Worm (Caenorhabditis elegans): Measurements from ENCODE around the gene Y53G8AR.9.

Gene Y53G8AR.9

DNA sequence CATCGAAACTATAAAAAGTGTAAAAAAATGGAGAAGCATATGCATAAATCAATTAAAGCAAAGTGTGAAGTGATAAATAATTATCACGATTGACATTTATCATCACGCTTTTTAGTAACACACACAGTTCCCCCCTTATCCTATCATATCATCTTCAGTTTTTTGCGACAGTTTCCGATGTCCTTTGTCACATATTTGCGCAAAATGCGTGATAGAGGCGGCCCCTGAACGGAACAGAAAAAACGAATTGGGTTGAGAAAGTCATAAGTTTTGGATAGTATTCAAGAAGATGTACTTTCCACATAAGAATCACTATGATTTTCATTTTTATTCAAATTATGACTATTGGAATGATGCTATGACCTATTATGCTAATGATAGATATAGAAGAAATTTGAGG lies 28.0 kb upstream of the Y53G8AR.9 start:
- no peak for TF ChIP-seq ceh-45 (GFP tag; IDR thresholded peaks at IDR 0.05)
- TF ChIP-seq pros-1 (tag; optimal IDR thresholded peaks at IDR 0.05) = no peak
- no peak for TF ChIP-seq hlh-15 (tag; optimal IDR thresholded peaks at IDR 0.05)
- TF ChIP-seq tbx-7 (tag; optimal IDR thresholded peaks at IDR 0.05) = no peak
- no peak for TF ChIP-seq ceh-24 (tag; optimal IDR thresholded peaks at IDR 0.05)
- no peak for TF ChIP-seq pqm-1 (tag; optimal IDR thresholded peaks at IDR 0.05)
- no peak for TF ChIP-seq gmeb-2 (tag; optimal IDR thresholded peaks at IDR 0.05)
- TF ChIP-seq ref-2 (tag; optimal IDR thresholded peaks at IDR 0.05) = no peak
- TF ChIP-seq elt-2 (tag; optimal IDR thresholded peaks at IDR 0.05) = no peak
- TF ChIP-seq dve-1 (tag; optimal IDR thresholded peaks at IDR 0.05) = no peak
- TF ChIP-seq fkh-10 (GFP tag; optimal IDR thresholded peaks at IDR 0.05) = no peak
- no peak for TF ChIP-seq nfya-1 (tag; optimal IDR thresholded peaks at IDR 0.05)
- TF ChIP-seq sdc-2 (tag; optimal IDR thresholded peaks at IDR 0.05) = no peak
- no peak for TF ChIP-seq odd-2 (tag; optimal IDR thresholded peaks at IDR 0.05)
- TF ChIP-seq ceh-6 (GFP tag; optimal IDR thresholded peaks at IDR 0.05) = no peak

DNA sequence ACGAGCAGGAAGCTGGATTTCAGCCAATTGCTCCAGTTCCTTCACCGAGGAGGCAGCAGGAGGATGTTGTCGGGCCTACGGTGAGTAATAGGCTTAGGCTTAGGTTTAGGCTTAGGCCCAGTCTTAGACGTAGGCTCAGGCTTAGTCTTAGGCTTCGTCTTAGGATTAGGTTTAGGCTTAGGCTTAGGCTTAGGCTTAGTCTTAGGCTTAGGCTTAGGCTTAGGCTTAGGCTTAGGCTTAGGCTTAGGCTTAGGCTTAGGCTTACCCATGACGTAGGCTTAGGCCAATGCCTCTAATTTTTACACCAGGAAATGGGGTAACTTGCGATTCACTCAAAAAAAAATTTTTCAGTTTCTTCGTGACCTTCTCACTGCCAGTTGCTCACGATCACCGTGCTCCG lies 25.6 kb upstream of the Y53G8AR.9 start:
- no peak for TF ChIP-seq pax-1 (tag; optimal IDR thresholded peaks at IDR 0.05)
- TF ChIP-seq rnt-1 (tag; optimal IDR thresholded peaks at IDR 0.05) = no peak
- no peak for TF ChIP-seq lin-11 (tag; optimal IDR thresholded peaks at IDR 0.05)
- no peak for TF ChIP-seq ceh-9 (tag; optimal IDR thresholded peaks at IDR 0.05)
- TF ChIP-seq tbx-7 (tag; optimal IDR thresholded peaks at IDR 0.05) = no peak
- no peak for TF ChIP-seq C08G9.2 (tag; optimal IDR thresholded peaks at IDR 0.05)
- no peak for TF ChIP-seq lim-6 (tag; optimal IDR thresholded peaks at IDR 0.05)
- no peak for TF ChIP-seq ceh-31 (tag; optimal IDR thresholded peaks at IDR 0.05)
- TF ChIP-seq nhr-232 (tag; optimal IDR thresholded peaks at IDR 0.05) = no peak
- TF ChIP-seq hlh-30 (tag; optimal IDR thresholded peaks at IDR 0.05; ENCODE audit: insufficient read depth) = no peak
- TF ChIP-seq ceh-30 (tag; optimal IDR thresholded peaks at IDR 0.05) = no peak
- no peak for TF ChIP-seq C38D4.7 (GFP tag; optimal IDR thresholded peaks at IDR 0.05)
- TF ChIP-seq ceh-45 (GFP tag; IDR thresholded peaks at IDR 0.05) = no peak
- TF ChIP-seq F13H6.1 (tag; optimal IDR thresholded peaks at IDR 0.05) = no peak
- no peak for TF ChIP-seq ama-1 (optimal IDR thresholded peaks at IDR 0.05)
- no peak for TF ChIP-seq ets-4 (tag; optimal IDR thresholded peaks at IDR 0.05)
- no peak for TF ChIP-seq dmd-4 (tag; optimal IDR thresholded peaks at IDR 0.05; ENCODE audit: borderline replicate concordance)

DNA sequence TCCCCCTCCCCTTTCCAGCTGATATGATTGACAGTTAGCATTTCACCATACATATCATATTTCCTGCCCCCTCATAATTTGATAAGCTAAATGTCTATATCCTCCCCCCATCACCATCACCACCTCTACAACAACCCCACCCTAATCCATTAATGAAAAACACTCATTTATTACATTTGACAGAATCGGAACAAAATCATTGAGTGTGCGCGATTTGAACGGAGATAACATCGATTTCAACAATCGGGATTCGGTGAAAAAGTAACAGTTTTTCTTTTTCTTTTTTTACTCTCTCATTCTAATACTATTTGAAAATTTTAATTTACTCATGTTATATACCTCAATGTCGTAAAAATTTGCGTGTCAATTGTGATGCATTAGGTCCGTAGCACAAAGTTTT lies 24.8 kb upstream of the Y53G8AR.9 start:
- TF ChIP-seq unc-55 (GFP tag; optimal IDR thresholded peaks at IDR 0.05) (no peak), ceh-48 (tag; optimal IDR thresholded peaks at IDR 0.05) (no peak), ama-1 (optimal IDR thresholded peaks at IDR 0.05) (no peak), pros-1 (tag; optimal IDR thresholded peaks at IDR 0.05) (no peak), unc-3 (GFP tag; conservative IDR thresholded peaks at IDR 0.05) (no peak), unc-3 (tag; optimal IDR thresholded peaks at IDR 0.05) (no peak), hlh-30 (tag; optimal IDR thresholded peaks at IDR 0.05; ENCODE audit: insufficient read depth) (no peak), madf-2 (tag; optimal IDR thresholded peaks at IDR 0.05) (no peak)

DNA sequence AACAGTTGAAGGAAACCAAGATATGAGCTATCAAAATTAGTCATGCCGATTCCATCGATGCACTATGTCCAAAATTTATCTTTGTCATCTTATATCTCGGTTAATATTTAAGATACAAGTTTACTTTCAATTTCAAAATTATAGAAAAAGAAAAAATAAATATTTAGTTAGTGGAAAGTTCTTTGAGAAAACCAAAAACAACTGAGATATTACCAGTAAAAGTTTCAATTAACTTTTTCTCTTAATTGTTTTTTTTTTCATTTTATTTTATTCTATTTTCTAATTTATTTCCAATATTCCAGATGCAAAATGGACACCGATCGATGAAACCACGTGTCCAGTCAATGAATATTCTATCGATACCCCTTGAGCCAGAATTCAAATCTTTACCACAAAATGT lies 23.5 kb upstream of the Y53G8AR.9 start, which contains the start of gene gei-1:
TSS of gene gei-1 (plus strand) at position 301 of the 400 bp plus-strand sequence.
- no peak for TF ChIP-seq ahr-1 (tag; optimal IDR thresholded peaks at IDR 0.05)
- TF ChIP-seq rnt-1 (tag; optimal IDR thresholded peaks at IDR 0.05) = no peak
- no peak for TF ChIP-seq pag-3 (tag; optimal IDR thresholded peaks at IDR 0.05; ENCODE audit: borderline replicate concordance)
- TF ChIP-seq hlh-15 (tag; optimal IDR thresholded peaks at IDR 0.05) = no peak
- no peak for TF ChIP-seq fkh-6 (tag; optimal IDR thresholded peaks at IDR 0.05)
- no peak for TF ChIP-seq unc-86 (tag; optimal IDR thresholded peaks at IDR 0.05)

Measured in whole organism, late embryonic.